Worm (Caenorhabditis elegans) whole organism, L2 larva: ENCODE data around the gene F22E5.17.

Source experiments
- ama-1 ChIP-seq: fragments of 150-350 bp; optimal IDR thresholded peaks from 2 replicates; lab custom pipeline; 2018; ENCODE audit warnings: inconsistent platforms
- ceh-16 ChIP-seq: fragments of 150-350 bp; optimal IDR thresholded peaks from 2 replicates; lab custom pipeline; 2014; ENCODE audit warnings: missing biosample characterization, missing genetic modification characterization
- elt-1 ChIP-seq: fragments of 150-350 bp; optimal IDR thresholded peaks from 2 replicates; lab custom pipeline; 2014; ENCODE audit warnings: missing biosample characterization, missing genetic modification characterization
- lin-39 ChIP-seq: fragments of 150-350 bp; optimal IDR thresholded peaks from 2 replicates; lab custom pipeline; 2014; ENCODE audit warnings: missing biosample characterization, missing genetic modification reagents, missing genetic modification characterization
- lsy-2 ChIP-seq, 2 experiments: fragments of 150-350 bp in 1 of 2; sonication (generic microtip) in 1 of 2; optimal IDR thresholded peaks; 2 replicates each; lab custom pipeline; 2014 to 2017; ENCODE audit warnings: missing biosample characterization in 2 of 2, missing genetic modification characterization in 2 of 2
- mab-5 ChIP-seq: fragments of 150-350 bp; optimal IDR thresholded peaks from 2 replicates; lab custom pipeline; 2014; ENCODE audit warnings: missing biosample characterization, missing genetic modification characterization
- mdl-1 ChIP-seq, 2 experiments: fragments of 150-350 bp in 1 of 2; sonication (generic microtip) in 1 of 2; optimal IDR thresholded peaks; 2 replicates each; lab custom pipeline; 2017; ENCODE audit warnings: missing biosample characterization in 2 of 2, missing genetic modification characterization in 2 of 2
- unc-55 ChIP-seq: fragments of 150-350 bp; sonication (generic microtip); optimal IDR thresholded peaks from 3 replicates; lab custom pipeline; 2014; ENCODE audit warnings: missing biosample characterization, missing genetic modification reagents, missing genetic modification characterization
- ztf-1 ChIP-seq: fragments of 200-800 bp; sonication (Bioruptor generic); conservative IDR thresholded peaks from 2 replicates; pipeline ENCODE4 v1.3.6; 2022; ENCODE audit warnings: missing genetic modification characterization, missing compliant biosample characterization
- ztf-4 ChIP-seq: fragments of 150-350 bp; optimal IDR thresholded peaks from 2 replicates; lab custom pipeline; 2014; ENCODE audit warnings: missing biosample characterization, missing genetic modification characterization

ce11 chrII:2702757-2703156 lies 24.9 kb downstream of the F22E5.17 start, which contains the start of gene sri-60:
- no peak for TF ChIP-seq elt-1 (tag; lab: Kevin White, UChicago)
- no peak for TF ChIP-seq lsy-2 (tag; optimal IDR thresholded peaks at IDR 0.05; lab: Kevin White, UChicago)
- no peak for TF ChIP-seq ztf-1 (GFP tag; lab: Robert Waterston, UW)
- TF ChIP-seq mdl-1 (tag; optimal IDR thresholded peaks at IDR 0.05; lab: Kevin White, UChicago) = no peak
- TF ChIP-seq ceh-16 (tag; lab: Kevin White, UChicago) = no peak
- TF ChIP-seq mab-5 (tag; lab: Kevin White, UChicago) = no peak
- no peak for TF ChIP-seq ztf-4
- no peak for TF ChIP-seq unc-55
- no peak for TF ChIP-seq lin-39 (tag; lab: Kevin White, UChicago)
- TF ChIP-seq ama-1 (lab: Kevin White, UChicago) = no peak
